Worm (Caenorhabditis elegans) whole organism, L4 larva: ENCODE measurements around the gene F41F3.3.

Experiments
- F10B5.3 ChIP-seq: sonication (generic microtip); optimal IDR thresholded peaks from 2 replicates; lab custom pipeline; 2016; ENCODE audit warnings: mild to moderate bottlenecking, missing genetic modification characterization, missing compliant biosample characterization
- T26A8.4 ChIP-seq: fragments of 200-800 bp; sonication (Bioruptor generic); IDR thresholded peaks from 2 replicates; pipeline ENCODE4 v1.3.6; 2022; ENCODE audit warnings: missing genetic modification characterization, missing compliant biosample characterization
- ZK337.2 ChIP-seq: fragments of 200-800 bp; sonication (Bioruptor generic); IDR thresholded peaks from 2 replicates; pipeline ENCODE4 v1.3.6; 2022; ENCODE audit warnings: missing genetic modification reagents, missing genetic modification characterization, missing compliant biosample characterization
- ZK546.5 ChIP-seq, 2 experiments: sonication (generic microtip); optimal IDR thresholded peaks; 2 replicates each; lab custom pipeline; 2017; ENCODE audit warnings: missing biosample characterization in 2 of 2, missing genetic modification characterization in 2 of 2
- aha-1 ChIP-seq: fragments of 150-350 bp; peaks from one replicate; lab custom pipeline; 2014; ENCODE audit warnings: missing biosample characterization, missing genetic modification characterization
- ama-1 ChIP-seq: fragments of 150-350 bp; optimal IDR thresholded peaks from 2 replicates; lab custom pipeline; 2014; ENCODE audit warnings: inconsistent platforms, mixed read lengths
- arid-1 ChIP-seq: fragments of 200-800 bp; sonication (Bioruptor generic); conservative IDR thresholded peaks from 2 replicates; pipeline ENCODE4 v1.3.6; 2022; ENCODE audit warnings: missing genetic modification reagents, missing genetic modification characterization, missing compliant biosample characterization
- daf-16 ChIP-seq, 3 experiments: sonication (generic microtip); optimal IDR thresholded peaks; 2 replicates each; lab custom pipeline; 2016 to 2017; ENCODE audit warnings: missing genetic modification characterization in 3 of 3, missing genetic modification reagents in 3 of 3, mild to moderate bottlenecking in 2 of 3, missing compliant biosample characterization in 2 of 3, missing biosample characterization in 1 of 3, moderate library complexity in 1 of 3
- daf-19 ChIP-seq: fragments of 200-800 bp; sonication (Bioruptor generic); conservative IDR thresholded peaks from 2 replicates; pipeline ENCODE4 v1.3.6; 2022; ENCODE audit warnings: missing genetic modification characterization, missing compliant biosample characterization
- daf-8 ChIP-seq: fragments of 200-800 bp; sonication (Bioruptor generic); IDR thresholded peaks from 2 replicates; pipeline ENCODE4 v1.3.6; 2022; ENCODE audit warnings: missing genetic modification characterization, missing compliant biosample characterization
- dpl-1 ChIP-seq: fragments of 150-350 bp; optimal IDR thresholded peaks from 2 replicates; lab custom pipeline; 2014; ENCODE audit warnings: missing biosample characterization, missing genetic modification reagents, missing genetic modification characterization
- dve-1 ChIP-seq: sonication (generic microtip); optimal IDR thresholded peaks from 2 replicates; lab custom pipeline; 2017; ENCODE audit warnings: antibody characterized with exemption, mild to moderate bottlenecking, missing genetic modification characterization, missing compliant biosample characterization; ENCODE audit not compliant: insufficient read depth
- egl-27 ChIP-seq: sonication (generic microtip); optimal IDR thresholded peaks from 3 replicates; lab custom pipeline; 2017; ENCODE audit warnings: missing biosample characterization, missing genetic modification reagents, missing genetic modification characterization
- fos-1 ChIP-seq: fragments of 150-350 bp; optimal IDR thresholded peaks from 2 replicates; lab custom pipeline; 2014; ENCODE audit warnings: missing biosample characterization, missing genetic modification characterization
- hif-1 ChIP-seq, 2 experiments: sonication (generic microtip); optimal IDR thresholded peaks; 2 replicates each; lab custom pipeline; 2016 to 2017; ENCODE audit warnings: missing compliant biosample characterization in 2 of 2, missing genetic modification characterization in 2 of 2, missing genetic modification reagents in 2 of 2, missing genotype in 2 of 2, mild to moderate bottlenecking in 1 of 2
- hmg-1.1 ChIP-seq: fragments of 200-800 bp; sonication (Bioruptor generic); IDR thresholded peaks from 2 replicates; pipeline ENCODE4 v1.3.6; 2022; ENCODE audit warnings: missing genetic modification reagents, missing genetic modification characterization, missing compliant biosample characterization
- jun-1 ChIP-seq: fragments of 150-350 bp; optimal IDR thresholded peaks from 2 replicates; lab custom pipeline; 2014; ENCODE audit warnings: missing biosample characterization, missing genetic modification reagents, missing genetic modification characterization
- lim-7 ChIP-seq: fragments of 200-800 bp; sonication (Bioruptor generic); IDR thresholded peaks from 2 replicates; pipeline ENCODE4 v1.3.6; 2022; ENCODE audit warnings: missing genetic modification characterization, missing compliant biosample characterization
- lsy-2 ChIP-seq, 2 experiments: fragments of 150-350 bp in 1 of 2; sonication (generic microtip) in 1 of 2; optimal IDR thresholded peaks; 2 replicates each; lab custom pipeline; 2014 to 2017; ENCODE audit warnings: missing biosample characterization in 2 of 2, missing genetic modification characterization in 2 of 2
- mep-1 ChIP-seq: fragments of 150-350 bp; sonication (generic microtip); optimal IDR thresholded peaks from 3 replicates; lab custom pipeline; 2014; ENCODE audit warnings: missing biosample characterization, missing genetic modification characterization
- nhr-102 ChIP-seq: sonication (generic microtip); optimal IDR thresholded peaks from 2 replicates; lab custom pipeline; 2016; ENCODE audit warnings: mild to moderate bottlenecking, missing genetic modification characterization, moderate library complexity, missing compliant biosample characterization
- nhr-41 ChIP-seq: fragments of 200-800 bp; sonication (Bioruptor generic); IDR thresholded peaks from 2 replicates; pipeline ENCODE4 v1.3.6; 2022; ENCODE audit warnings: missing genetic modification reagents, missing genetic modification characterization, missing compliant biosample characterization
- nhr-42 ChIP-seq: fragments of 200-800 bp; sonication (Bioruptor generic); IDR thresholded peaks from 2 replicates; pipeline ENCODE4 v1.3.6; 2022; ENCODE audit warnings: missing genetic modification characterization, missing compliant biosample characterization
- nhr-76 ChIP-seq: fragments of 150-350 bp; optimal IDR thresholded peaks from 2 replicates; lab custom pipeline; 2014; ENCODE audit warnings: missing biosample characterization, missing genetic modification characterization
- php-3 ChIP-seq: fragments of 200-800 bp; sonication (Bioruptor generic); IDR thresholded peaks from 2 replicates; pipeline ENCODE4 v1.3.6; 2022; ENCODE audit warnings: missing genetic modification reagents, missing genetic modification characterization, missing compliant biosample characterization
- pqm-1 ChIP-seq: sonication (generic microtip); optimal IDR thresholded peaks from 2 replicates; lab custom pipeline; 2017; ENCODE audit warnings: missing biosample characterization, missing genetic modification characterization
- saeg-2 ChIP-seq: fragments of 200-800 bp; sonication (Bioruptor generic); IDR thresholded peaks from 2 replicates; pipeline ENCODE4 v1.3.6; 2022; ENCODE audit warnings: missing genetic modification reagents, missing genetic modification characterization, missing compliant biosample characterization
- sdz-12 ChIP-seq: fragments of 200-800 bp; sonication (Bioruptor generic); optimal IDR thresholded peaks from 2 replicates; lab custom pipeline; 2018; ENCODE audit warnings: mild to moderate bottlenecking, missing genetic modification characterization, missing compliant biosample characterization
- set-16 ChIP-seq: fragments of 200-800 bp; sonication (Bioruptor generic); IDR thresholded peaks from 2 replicates; pipeline ENCODE4 v1.3.6; 2022; ENCODE audit warnings: missing genetic modification reagents, missing genetic modification characterization, missing compliant biosample characterization
- skn-1 ChIP-seq: fragments of 150-350 bp; optimal IDR thresholded peaks from 2 replicates; lab custom pipeline; 2014; ENCODE audit warnings: missing biosample characterization, missing genetic modification characterization
- snpc-1.2 ChIP-seq: fragments of 200-800 bp; sonication (Bioruptor generic); IDR thresholded peaks from 2 replicates; pipeline ENCODE4 v1.3.6; 2022; ENCODE audit warnings: missing genetic modification reagents, missing genetic modification characterization, missing compliant biosample characterization
- snpc-4 ChIP-seq: fragments of 150-350 bp; optimal IDR thresholded peaks from 2 replicates; lab custom pipeline; 2014; ENCODE audit warnings: missing biosample characterization, missing genetic modification characterization
- spr-1 ChIP-seq: sonication (generic microtip); optimal IDR thresholded peaks from 2 replicates; lab custom pipeline; 2016; ENCODE audit warnings: mild to moderate bottlenecking, missing genetic modification characterization, missing compliant biosample characterization
- spr-3 ChIP-seq: fragments of 200-800 bp; sonication (Bioruptor generic); optimal IDR thresholded peaks from 2 replicates; lab custom pipeline; 2018; ENCODE audit warnings: mild to moderate bottlenecking, missing genetic modification characterization, missing compliant biosample characterization
- tra-1 ChIP-seq: fragments of 200-800 bp; sonication (Bioruptor generic); IDR thresholded peaks from 2 replicates; pipeline ENCODE4 v1.3.6; 2022; ENCODE audit warnings: missing genetic modification reagents, missing genetic modification characterization, missing compliant biosample characterization
- unc-62 ChIP-seq, 3 experiments: fragments of 150-350 bp in 1 of 3; sonication (generic microtip); optimal IDR thresholded peaks in 2 of 3; peaks in 1 of 3; 1 replicate in 1 of 3; 2 replicates in 2 of 3; lab custom pipeline; 2014 to 2017; ENCODE audit warnings: missing biosample characterization in 3 of 3, missing genetic modification characterization in 3 of 3, missing genetic modification reagents in 3 of 3, missing genotype in 1 of 3
- zfp-3 ChIP-seq: fragments of 200-800 bp; sonication (Bioruptor generic); conservative IDR thresholded peaks from 2 replicates; pipeline ENCODE4 v1.3.6; 2022; ENCODE audit warnings: missing genetic modification reagents, missing genetic modification characterization, missing compliant biosample characterization
- zip-11 ChIP-seq: fragments of 200-800 bp; sonication (Bioruptor generic); IDR thresholded peaks from 2 replicates; pipeline ENCODE4 v1.3.6; 2022; ENCODE audit warnings: missing genetic modification characterization, missing compliant biosample characterization
- zip-2 ChIP-seq: fragments of 150-350 bp; optimal IDR thresholded peaks from 2 replicates; lab custom pipeline; 2014; ENCODE audit warnings: missing biosample characterization, missing genetic modification characterization

The F41F3.3 gene

DNA sequence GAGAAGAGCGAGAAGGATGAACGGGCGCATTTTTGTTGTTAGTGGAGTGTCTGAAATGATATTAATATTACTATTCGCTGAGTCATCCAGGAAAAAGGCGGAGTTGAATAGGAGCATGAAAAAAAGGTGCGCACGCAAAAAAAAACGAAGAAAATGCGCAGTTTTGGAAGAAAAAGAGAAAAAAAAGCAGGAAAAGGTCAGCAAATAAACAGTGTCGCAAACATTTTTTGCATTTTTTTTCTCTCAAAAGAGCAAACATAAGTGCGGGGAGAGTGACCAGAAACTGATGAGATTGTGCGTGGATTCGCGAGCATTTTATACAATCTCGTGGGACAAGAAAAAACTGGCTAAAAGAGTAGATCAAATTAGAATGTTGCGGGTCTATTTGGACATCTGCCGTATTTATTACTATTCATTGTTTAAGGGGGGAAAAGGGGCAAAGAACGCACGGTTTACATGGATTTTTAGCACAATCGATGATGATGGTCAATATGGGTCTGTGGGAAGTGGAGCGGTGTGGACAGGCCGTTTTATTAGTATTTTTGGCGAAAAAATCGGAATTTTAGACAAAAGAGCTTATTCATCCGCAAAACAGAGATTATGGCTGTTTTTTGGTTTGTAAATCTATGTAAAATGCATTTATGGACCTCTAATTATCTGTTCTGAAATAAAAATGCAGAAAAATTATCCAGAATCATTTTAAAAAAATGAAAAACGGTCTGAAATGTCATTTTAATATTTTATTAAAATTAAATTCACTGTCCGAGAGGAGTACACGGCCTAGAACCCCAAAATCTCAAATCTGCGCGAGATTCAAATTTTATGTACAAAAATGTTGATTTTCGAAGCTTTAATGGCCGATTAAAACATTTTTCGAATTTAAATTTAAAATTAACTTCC, 44.6 kb upstream of the F41F3.3 start, which contains the start of gene cpg-8:
TSS of gene cpg-8 (minus strand) at position 51 of the 900 bp plus-strand sequence.
- TF ChIP-seq unc-62 (GFP tag; optimal IDR thresholded peaks at IDR 0.05 in 1 of 2; lab: Kevin White, UChicago) (peak in 1 of 2 experiments; percentile 4), unc-62 (tag; optimal IDR thresholded peaks at IDR 0.05; lab: Kevin White, UChicago) (no peak), zip-2 (tag; lab: Kevin White, UChicago) (no peak), dpl-1 (GFP tag; lab: Kevin White, UChicago) (peak; percentile 12), hmg-1.1 (no peak), nhr-102 (tag; lab: Kevin White, UChicago) (no peak)
- TF ChIP-seq, all 104 proteins: peak for 2

- TF ChIP-seq daf-8 (GFP tag; lab: Robert Waterston, UW) = no peak
- peak in 1 of 2 experiments; percentile 88 for TF ChIP-seq unc-62 (GFP tag; optimal IDR thresholded peaks at IDR 0.05 in 1 of 2; lab: Kevin White, UChicago)
- TF ChIP-seq unc-62 (tag; optimal IDR thresholded peaks at IDR 0.05; lab: Kevin White, UChicago) = no peak
- TF ChIP-seq set-16 (GFP tag; lab: Robert Waterston, UW) = peak; percentile 70; the same call in 1 of the 2 replicates
Measured at ce11 chrV:4691657-4692056, 43.6 kb upstream of the F41F3.3 start.

DNA sequence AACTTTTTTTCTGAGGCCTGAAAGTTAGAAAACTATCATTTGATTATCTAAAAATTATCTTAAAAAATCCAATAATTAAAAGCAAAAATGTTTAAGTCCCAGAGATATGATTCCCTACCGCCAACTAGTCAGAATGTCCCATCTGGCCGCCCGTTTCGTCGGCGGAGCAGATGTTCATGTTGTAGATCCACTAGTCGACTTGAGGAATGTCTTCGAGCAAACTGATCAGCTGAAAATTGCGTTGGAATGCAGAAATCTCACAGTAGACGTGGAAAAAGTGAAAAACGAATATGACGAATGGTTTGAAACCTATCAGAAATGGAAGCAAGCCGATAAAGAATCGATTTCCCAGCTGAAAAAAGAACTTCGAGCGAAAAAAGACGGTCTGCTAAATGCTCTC, 41.2 kb upstream of the F41F3.3 start, which contains the start of gene K03B4.1:
TSS of gene K03B4.1 (plus strand) at position 97 of the 400 bp plus-strand sequence.
- no peak for TF ChIP-seq spr-3 (GFP tag; lab: Kevin White, UChicago)
- TF ChIP-seq nhr-41 (GFP tag; lab: Robert Waterston, UW) = no peak
- no peak for TF ChIP-seq nhr-42 (GFP tag; lab: Robert Waterston, UW)
- TF ChIP-seq skn-1 (tag; lab: Kevin White, UChicago) = no peak
- TF ChIP-seq nhr-102 (tag; lab: Kevin White, UChicago) = peak; percentile 11
- TF ChIP-seq T26A8.4 (GFP tag; lab: Robert Waterston, UW) = peak; percentile 30; the same call in 1 of the 2 replicates
- no peak for TF ChIP-seq zfp-3 (GFP tag; lab: Robert Waterston, UW)
- TF ChIP-seq pqm-1 (tag; lab: Kevin White, UChicago) = no peak
- no peak for TF ChIP-seq arid-1 (GFP tag; lab: Robert Waterston, UW)
- no peak for TF ChIP-seq snpc-4
- TF ChIP-seq sdz-12 (GFP tag; lab: Kevin White, UChicago) = peak; percentile 72
- TF ChIP-seq ZK546.5 (tag; optimal IDR thresholded peaks at IDR 0.05; lab: Kevin White, UChicago) = no peak
- TF ChIP-seq set-16 (GFP tag; lab: Robert Waterston, UW) = no peak
- TF ChIP-seq lim-7 (GFP tag; lab: Robert Waterston, UW) = no peak
- TF ChIP-seq saeg-2 (GFP tag; lab: Robert Waterston, UW) = 0 out of 2 replicates have a peak, but pooled peaks have one; percentile 30
- TF ChIP-seq lsy-2 (tag; optimal IDR thresholded peaks at IDR 0.05; lab: Kevin White, UChicago) = peak in 1 of 2 experiments; percentile 14
- TF ChIP-seq ZK337.2 (GFP tag; lab: Robert Waterston, UW) = no peak
- TF ChIP-seq fos-1 (tag; lab: Kevin White, UChicago) = no peak
- TF ChIP-seq ama-1 = peak; percentile 42
- TF ChIP-seq unc-62 (GFP tag; optimal IDR thresholded peaks at IDR 0.05 in 1 of 2; lab: Kevin White, UChicago) = no peak
- no peak for TF ChIP-seq unc-62 (tag; optimal IDR thresholded peaks at IDR 0.05; lab: Kevin White, UChicago)

- TF ChIP-seq egl-27 (tag; lab: Kevin White, UChicago) = no peak
- no peak for TF ChIP-seq nhr-76 (tag; lab: Kevin White, UChicago)
- TF ChIP-seq jun-1 (tag; lab: Kevin White, UChicago) = no peak
- no peak for TF ChIP-seq sdz-12 (GFP tag; lab: Kevin White, UChicago)
- TF ChIP-seq F10B5.3 (tag; lab: Kevin White, UChicago) = no peak
- no peak for TF ChIP-seq arid-1 (GFP tag; lab: Robert Waterston, UW)
- TF ChIP-seq ama-1 = peak; percentile 5
- no peak for TF ChIP-seq daf-16 (GFP tag; optimal IDR thresholded peaks at IDR 0.05; lab: Kevin White, UChicago)
- peak; percentile 19 for TF ChIP-seq daf-16 (tag; optimal IDR thresholded peaks at IDR 0.05; lab: Kevin White, UChicago)
- TF ChIP-seq mep-1 (tag; lab: Kevin White, UChicago) = no peak
- peak; percentile 86 for TF ChIP-seq set-16 (GFP tag; lab: Robert Waterston, UW)
- TF ChIP-seq hif-1 (tag; optimal IDR thresholded peaks at IDR 0.05; lab: Kevin White, UChicago) = no peak
- TF ChIP-seq dve-1 (tag; lab: Kevin White, UChicago) = no peak
- no peak for TF ChIP-seq zip-2 (tag; lab: Kevin White, UChicago)
- no peak for TF ChIP-seq php-3
- no peak for TF ChIP-seq ZK337.2 (GFP tag; lab: Robert Waterston, UW)
- TF ChIP-seq spr-1 (tag; lab: Kevin White, UChicago) = no peak
- no peak for TF ChIP-seq nhr-42 (GFP tag; lab: Robert Waterston, UW)
- TF ChIP-seq tra-1 (GFP tag; lab: Robert Waterston, UW) = no peak
- TF ChIP-seq snpc-1.2 (GFP tag; lab: Robert Waterston, UW) = no peak
- no peak for TF ChIP-seq zip-11 (GFP tag; lab: Robert Waterston, UW)
- TF ChIP-seq aha-1 (tag; lab: Kevin White, UChicago) = peak; percentile 94
- no peak for TF ChIP-seq daf-19
Measured at ce11 chrV:4687944-4688505, 40.0 kb upstream of the F41F3.3 start, which contains the start of gene K03B4.2. Gene K03B4.2, plus strand, starts transcription at chrV:4687994.
